Worm (Caenorhabditis elegans) whole organism, late embryonic: Measurements from ENCODE around the gene acl-8.

Source experiments
- ama-1 ChIP-seq: fragments of 150-350 bp; optimal IDR thresholded peaks from 2 replicates; lab custom pipeline; 2014
- ceh-19 ChIP-seq: fragments of 200-800 bp; sonication (Bioruptor generic); optimal IDR thresholded peaks from 2 replicates; lab custom pipeline; 2018; ENCODE audit warnings: mild to moderate bottlenecking, missing genetic modification characterization, missing compliant biosample characterization
- ceh-30 ChIP-seq: fragments of 150-350 bp; optimal IDR thresholded peaks from 2 replicates; lab custom pipeline; 2014; ENCODE audit warnings: missing biosample characterization, missing genetic modification characterization
- dve-1 ChIP-seq: sonication (generic microtip); optimal IDR thresholded peaks from 2 replicates; lab custom pipeline; 2017; ENCODE audit warnings: antibody characterized with exemption, mild to moderate bottlenecking, missing genetic modification characterization, missing compliant biosample characterization
- ets-4 ChIP-seq: sonication (generic microtip); optimal IDR thresholded peaks from 2 replicates; lab custom pipeline; 2016; ENCODE audit warnings: missing genetic modification characterization, missing compliant biosample characterization
- hlh-8 ChIP-seq: sonication (generic microtip); optimal IDR thresholded peaks from 2 replicates; lab custom pipeline; 2016; ENCODE audit warnings: missing genotype, missing genetic modification characterization, missing compliant biosample characterization
- lim-6 ChIP-seq: sonication (generic microtip); optimal IDR thresholded peaks from 2 replicates; lab custom pipeline; 2016; ENCODE audit warnings: missing genetic modification characterization, missing compliant biosample characterization
- nfya-1 ChIP-seq: sonication (generic microtip); optimal IDR thresholded peaks from 2 replicates; lab custom pipeline; 2017; ENCODE audit warnings: missing genetic modification characterization, mild to moderate bottlenecking, missing compliant biosample characterization, antibody characterized with exemption, moderate library complexity
- nhr-11 ChIP-seq: fragments of 150-350 bp; optimal IDR thresholded peaks from 2 replicates; lab custom pipeline; 2014; ENCODE audit warnings: missing biosample characterization, missing genetic modification characterization
- pag-3 ChIP-seq: sonication (generic microtip); optimal IDR thresholded peaks from 2 replicates; lab custom pipeline; 2016; ENCODE audit warnings: missing compliant biosample characterization, missing genetic modification characterization, borderline replicate concordance
- pha-4 ChIP-seq: fragments of 150-350 bp; optimal IDR thresholded peaks from 2 replicates; lab custom pipeline; 2018; ENCODE audit warnings: missing biosample characterization, missing genetic modification reagents, missing genetic modification characterization
- pros-1 ChIP-seq: fragments of 150-350 bp; optimal IDR thresholded peaks from 2 replicates; lab custom pipeline; 2014; ENCODE audit warnings: missing biosample characterization, missing genetic modification reagents, missing genetic modification characterization
- sox-4 ChIP-seq: sonication (generic microtip); optimal IDR thresholded peaks from 2 replicates; lab custom pipeline; 2017; ENCODE audit warnings: mild to moderate bottlenecking, missing genetic modification characterization, inconsistent platforms, missing compliant biosample characterization
- tbx-2 ChIP-seq: sonication (generic microtip); optimal IDR thresholded peaks from 2 replicates; lab custom pipeline; 2016; ENCODE audit warnings: missing genetic modification characterization, missing compliant biosample characterization

DNA sequence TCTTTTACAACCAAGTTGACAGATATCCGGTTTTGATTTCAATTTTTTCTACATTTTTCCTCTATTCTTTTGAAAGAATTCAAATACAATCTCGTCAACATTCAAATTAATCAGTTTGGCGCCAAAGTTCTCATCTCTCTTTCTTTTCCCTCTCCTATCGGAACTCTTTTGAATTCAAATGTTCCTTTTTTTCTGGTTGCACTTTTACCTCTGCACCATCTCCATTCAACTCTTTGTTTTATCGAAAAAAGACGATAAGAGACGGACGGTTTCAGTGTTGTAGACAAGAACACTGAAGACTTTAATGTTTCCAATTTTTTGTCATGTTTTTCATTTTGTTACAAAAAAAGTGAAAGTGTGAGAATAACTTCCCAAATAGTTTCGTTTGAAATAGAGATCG lies 25.4 kb downstream of the acl-8 start:
- no peak for TF ChIP-seq lim-6 (tag; lab: Kevin White, UChicago)
- TF ChIP-seq ceh-19 (GFP tag; lab: Kevin White, UChicago), result no peak
- TF ChIP-seq ama-1 (lab: Kevin White, UChicago), result no peak
- no peak for TF ChIP-seq hlh-8 (tag; lab: Kevin White, UChicago)
- TF ChIP-seq dve-1 (tag; lab: Kevin White, UChicago), result no peak
- no peak for TF ChIP-seq nhr-11 (tag; lab: Kevin White, UChicago)
- TF ChIP-seq tbx-2 (tag; lab: Kevin White, UChicago), result no peak
- TF ChIP-seq nfya-1, result no peak
- TF ChIP-seq ceh-30, result no peak
- TF ChIP-seq pros-1 (tag; lab: Kevin White, UChicago), result no peak
- no peak for TF ChIP-seq sox-4 (tag; lab: Kevin White, UChicago)
- TF ChIP-seq pha-4 (tag; lab: Kevin White, UChicago), result no peak
- no peak for TF ChIP-seq ets-4 (tag; lab: Kevin White, UChicago)
- TF ChIP-seq pag-3 (tag; lab: Kevin White, UChicago), result no peak
